Worm (Caenorhabditis elegans) whole organism, late embryonic: Measurements from ENCODE around the gene lys-5.
A peak's percentile ranks its signal among the peaks of the same experiment; 100 is the strongest.

ENCODE experiments used
- C08G9.2 ChIP-seq: sonication (generic microtip); optimal IDR thresholded peaks from 2 replicates; lab custom pipeline; 2016; ENCODE audit warnings: mild to moderate bottlenecking, missing genetic modification characterization, moderate library complexity, missing compliant biosample characterization
- C38D4.7 ChIP-seq: fragments of 200-800 bp; sonication (Bioruptor generic); optimal IDR thresholded peaks from 2 replicates; lab custom pipeline; 2018; ENCODE audit warnings: mild to moderate bottlenecking, missing genetic modification characterization, moderate library complexity, missing compliant biosample characterization
- T23F11.4 ChIP-seq: fragments of 200-800 bp; sonication (Bioruptor generic); optimal IDR thresholded peaks from 2 replicates; lab custom pipeline; 2018; ENCODE audit warnings: mild to moderate bottlenecking, missing genetic modification characterization, missing compliant biosample characterization
- ahr-1 ChIP-seq: sonication (generic microtip); optimal IDR thresholded peaks from 2 replicates; lab custom pipeline; 2016; ENCODE audit warnings: missing genetic modification characterization, missing compliant biosample characterization
- ama-1 ChIP-seq: fragments of 150-350 bp; optimal IDR thresholded peaks from 2 replicates; lab custom pipeline; 2014
- ceh-14 ChIP-seq: sonication (generic microtip); optimal IDR thresholded peaks from 2 replicates; lab custom pipeline; 2016; ENCODE audit warnings: missing genotype, missing genetic modification characterization, missing compliant biosample characterization
- ceh-18 ChIP-seq: sonication (generic microtip); optimal IDR thresholded peaks from 2 replicates; lab custom pipeline; 2016; ENCODE audit warnings: missing genetic modification characterization, missing compliant biosample characterization
- ceh-19 ChIP-seq: fragments of 200-800 bp; sonication (Bioruptor generic); optimal IDR thresholded peaks from 2 replicates; lab custom pipeline; 2018; ENCODE audit warnings: mild to moderate bottlenecking, missing genetic modification characterization, missing compliant biosample characterization
- ceh-2 ChIP-seq: sonication (generic microtip); optimal IDR thresholded peaks from 2 replicates; lab custom pipeline; 2016; ENCODE audit warnings: missing genotype, missing genetic modification characterization, missing compliant biosample characterization
- ceh-24 ChIP-seq: sonication (generic microtip); optimal IDR thresholded peaks from 2 replicates; lab custom pipeline; 2016; ENCODE audit warnings: mild to moderate bottlenecking, missing genetic modification characterization, missing compliant biosample characterization
- ceh-30 ChIP-seq: fragments of 150-350 bp; optimal IDR thresholded peaks from 2 replicates; lab custom pipeline; 2014; ENCODE audit warnings: missing biosample characterization, missing genetic modification characterization
- ceh-31 ChIP-seq: sonication (generic microtip); optimal IDR thresholded peaks from 2 replicates; lab custom pipeline; 2016; ENCODE audit warnings: missing genetic modification characterization, missing compliant biosample characterization
- ceh-34 ChIP-seq: sonication (generic microtip); optimal IDR thresholded peaks from 2 replicates; lab custom pipeline; 2016; ENCODE audit warnings: mild to moderate bottlenecking, missing genetic modification characterization, missing compliant biosample characterization
- ceh-45 ChIP-seq: fragments of 200-800 bp; sonication (Bioruptor generic); IDR thresholded peaks from 2 replicates; pipeline ENCODE4 v1.3.6; 2022; ENCODE audit warnings: missing genetic modification reagents, missing genetic modification characterization, missing compliant biosample characterization
- ceh-6 ChIP-seq: fragments of 200-800 bp; sonication (Bioruptor generic); optimal IDR thresholded peaks from 2 replicates; lab custom pipeline; 2018; ENCODE audit warnings: mild to moderate bottlenecking, missing genetic modification characterization, missing compliant biosample characterization
- ceh-9 ChIP-seq: sonication (generic microtip); optimal IDR thresholded peaks from 2 replicates; lab custom pipeline; 2016; ENCODE audit warnings: mild to moderate bottlenecking, missing genetic modification characterization, inconsistent platforms, missing compliant biosample characterization
- dve-1 ChIP-seq: sonication (generic microtip); optimal IDR thresholded peaks from 2 replicates; lab custom pipeline; 2017; ENCODE audit warnings: antibody characterized with exemption, mild to moderate bottlenecking, missing genetic modification characterization, missing compliant biosample characterization
- elt-2 ChIP-seq: sonication (generic microtip); optimal IDR thresholded peaks from 2 replicates; lab custom pipeline; 2016; ENCODE audit warnings: missing genetic modification reagents, missing genetic modification characterization, missing compliant biosample characterization
- elt-4 ChIP-seq: sonication (generic microtip); optimal IDR thresholded peaks from 2 replicates; lab custom pipeline; 2016; ENCODE audit warnings: missing genetic modification characterization, missing compliant biosample characterization
- ets-4 ChIP-seq: sonication (generic microtip); optimal IDR thresholded peaks from 2 replicates; lab custom pipeline; 2016; ENCODE audit warnings: missing genetic modification characterization, missing compliant biosample characterization
- eyg-1 ChIP-seq: sonication (generic microtip); optimal IDR thresholded peaks from 2 replicates; lab custom pipeline; 2016; ENCODE audit warnings: missing genotype, missing genetic modification characterization, missing compliant biosample characterization
- fax-1 ChIP-seq: sonication (generic microtip); optimal IDR thresholded peaks from 2 replicates; lab custom pipeline; 2016; ENCODE audit warnings: missing genotype, missing genetic modification characterization, missing compliant biosample characterization
- fkh-10 ChIP-seq: fragments of 150-350 bp; optimal IDR thresholded peaks from 2 replicates; lab custom pipeline; 2014; ENCODE audit warnings: missing biosample characterization, missing genetic modification reagents, missing genetic modification characterization
- fkh-6 ChIP-seq: sonication (generic microtip); optimal IDR thresholded peaks from 2 replicates; lab custom pipeline; 2016; ENCODE audit warnings: missing genetic modification characterization, missing compliant biosample characterization
- gmeb-2 ChIP-seq: sonication (generic microtip); optimal IDR thresholded peaks from 2 replicates; lab custom pipeline; 2016; ENCODE audit warnings: missing genetic modification characterization, inconsistent platforms, missing compliant biosample characterization
- hlh-13 ChIP-seq: fragments of 200-800 bp; sonication (Bioruptor generic); optimal IDR thresholded peaks from 2 replicates; lab custom pipeline; 2018; ENCODE audit warnings: mild to moderate bottlenecking, missing genetic modification characterization, missing compliant biosample characterization
- hlh-15 ChIP-seq: sonication (generic microtip); optimal IDR thresholded peaks from 2 replicates; lab custom pipeline; 2016; ENCODE audit warnings: missing genetic modification characterization, missing compliant biosample characterization
- hlh-30 ChIP-seq: sonication (generic microtip); optimal IDR thresholded peaks from 2 replicates; lab custom pipeline; 2017; ENCODE audit warnings: antibody characterized with exemption, missing genetic modification characterization, missing compliant biosample characterization; ENCODE audit not compliant: insufficient read depth
- hlh-6 ChIP-seq: sonication (generic microtip); optimal IDR thresholded peaks from 2 replicates; lab custom pipeline; 2016; ENCODE audit warnings: missing genotype, missing genetic modification characterization, missing compliant biosample characterization
- hlh-8 ChIP-seq: sonication (generic microtip); optimal IDR thresholded peaks from 2 replicates; lab custom pipeline; 2016; ENCODE audit warnings: missing genotype, missing genetic modification characterization, missing compliant biosample characterization
- mec-3 ChIP-seq: sonication (generic microtip); optimal IDR thresholded peaks from 2 replicates; lab custom pipeline; 2016; ENCODE audit warnings: borderline replicate concordance, missing genetic modification characterization, missing compliant biosample characterization
- nfya-1 ChIP-seq: sonication (generic microtip); optimal IDR thresholded peaks from 2 replicates; lab custom pipeline; 2017; ENCODE audit warnings: missing genetic modification characterization, mild to moderate bottlenecking, missing compliant biosample characterization, antibody characterized with exemption, moderate library complexity
- nhr-11 ChIP-seq: fragments of 150-350 bp; optimal IDR thresholded peaks from 2 replicates; lab custom pipeline; 2014; ENCODE audit warnings: missing biosample characterization, missing genetic modification characterization
- npax-4 ChIP-seq: sonication (generic microtip); optimal IDR thresholded peaks from 2 replicates; lab custom pipeline; 2016; ENCODE audit warnings: missing genetic modification characterization, missing compliant biosample characterization
- odd-2 ChIP-seq: sonication (generic microtip); optimal IDR thresholded peaks from 2 replicates; lab custom pipeline; 2017; ENCODE audit warnings: antibody characterized with exemption, mild to moderate bottlenecking, missing genetic modification characterization, missing compliant biosample characterization
- pag-3 ChIP-seq: sonication (generic microtip); optimal IDR thresholded peaks from 2 replicates; lab custom pipeline; 2016; ENCODE audit warnings: missing compliant biosample characterization, missing genetic modification characterization, borderline replicate concordance
- pat-9 ChIP-seq: fragments of 200-800 bp; sonication (Bioruptor generic); optimal IDR thresholded peaks from 2 replicates; lab custom pipeline; 2018; ENCODE audit warnings: mild to moderate bottlenecking, missing genetic modification characterization, moderate library complexity, missing compliant biosample characterization
- pha-2 ChIP-seq: sonication (generic microtip); optimal IDR thresholded peaks from 2 replicates; lab custom pipeline; 2017; ENCODE audit warnings: mild to moderate bottlenecking, missing genetic modification characterization, missing compliant biosample characterization
- pqm-1 ChIP-seq: sonication (generic microtip); optimal IDR thresholded peaks from 2 replicates; lab custom pipeline; 2016; ENCODE audit warnings: missing genetic modification characterization, missing compliant biosample characterization
- rnt-1 ChIP-seq: sonication (generic microtip); optimal IDR thresholded peaks from 2 replicates; lab custom pipeline; 2016; ENCODE audit warnings: missing genetic modification characterization, missing compliant biosample characterization
- sdc-2 ChIP-seq: sonication (generic microtip); optimal IDR thresholded peaks from 2 replicates; lab custom pipeline; 2016; ENCODE audit warnings: missing genotype, missing genetic modification characterization, missing compliant biosample characterization
- sox-2 ChIP-seq: fragments of 200-800 bp; sonication (Bioruptor generic); IDR thresholded peaks from 2 replicates; pipeline ENCODE4 v1.3.6; 2022; ENCODE audit warnings: missing genetic modification reagents, missing genetic modification characterization, missing compliant biosample characterization
- sox-4 ChIP-seq: sonication (generic microtip); optimal IDR thresholded peaks from 2 replicates; lab custom pipeline; 2017; ENCODE audit warnings: mild to moderate bottlenecking, missing genetic modification characterization, inconsistent platforms, missing compliant biosample characterization
- tbx-2 ChIP-seq: sonication (generic microtip); optimal IDR thresholded peaks from 2 replicates; lab custom pipeline; 2016; ENCODE audit warnings: missing genetic modification characterization, missing compliant biosample characterization
- tbx-7 ChIP-seq: sonication (generic microtip); optimal IDR thresholded peaks from 2 replicates; lab custom pipeline; 2016; ENCODE audit warnings: missing genotype, missing genetic modification characterization, missing compliant biosample characterization
- ttx-3 ChIP-seq: sonication (generic microtip); optimal IDR thresholded peaks from 2 replicates; lab custom pipeline; 2016; ENCODE audit warnings: missing genetic modification reagents, missing genetic modification characterization, missing compliant biosample characterization
- unc-42 ChIP-seq: sonication (generic microtip); optimal IDR thresholded peaks from 2 replicates; lab custom pipeline; 2016; ENCODE audit warnings: missing genotype, missing genetic modification characterization, missing compliant biosample characterization
- unc-86 ChIP-seq: sonication (generic microtip); optimal IDR thresholded peaks from 2 replicates; lab custom pipeline; 2016; ENCODE audit warnings: missing genetic modification characterization, missing compliant biosample characterization
- zip-5 ChIP-seq: sonication (generic microtip); optimal IDR thresholded peaks from 2 replicates; lab custom pipeline; 2016; ENCODE audit warnings: missing genetic modification characterization, missing compliant biosample characterization
- ztf-16 ChIP-seq: sonication (generic microtip); optimal IDR thresholded peaks from 2 replicates; lab custom pipeline; 2017; ENCODE audit warnings: missing genetic modification characterization, missing compliant biosample characterization

Gene lys-5

DNA sequence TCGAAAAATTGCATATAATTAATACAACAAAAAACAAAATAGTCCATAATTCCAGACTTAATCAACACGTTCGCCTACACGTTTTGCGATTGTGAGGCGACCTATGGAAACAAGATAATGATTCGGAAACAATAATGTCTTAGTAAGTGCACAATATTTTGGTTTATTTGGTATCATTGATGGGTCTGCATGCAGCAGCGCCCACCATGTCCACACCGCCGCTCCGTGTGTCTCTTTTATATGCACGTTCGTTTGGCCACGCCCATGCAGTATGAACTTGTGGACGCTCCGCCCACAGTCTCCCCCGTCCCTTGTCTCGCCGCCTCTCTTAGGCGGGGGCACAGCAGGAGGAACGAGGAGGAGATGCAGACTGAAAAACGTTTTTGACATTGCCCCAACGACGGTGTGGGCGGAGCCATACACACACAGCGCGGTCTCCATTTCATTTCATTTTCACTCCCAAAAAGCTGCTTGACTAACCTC is 31.1 kb downstream of the lys-5 start, which contains the start of gene mig-38 (continued):
- TF ChIP-seq ama-1 (lab: Kevin White, UChicago) (peak; percentile 84), sdc-2 (tag; lab: Kevin White, UChicago) (peak; percentile 48)

DNA sequence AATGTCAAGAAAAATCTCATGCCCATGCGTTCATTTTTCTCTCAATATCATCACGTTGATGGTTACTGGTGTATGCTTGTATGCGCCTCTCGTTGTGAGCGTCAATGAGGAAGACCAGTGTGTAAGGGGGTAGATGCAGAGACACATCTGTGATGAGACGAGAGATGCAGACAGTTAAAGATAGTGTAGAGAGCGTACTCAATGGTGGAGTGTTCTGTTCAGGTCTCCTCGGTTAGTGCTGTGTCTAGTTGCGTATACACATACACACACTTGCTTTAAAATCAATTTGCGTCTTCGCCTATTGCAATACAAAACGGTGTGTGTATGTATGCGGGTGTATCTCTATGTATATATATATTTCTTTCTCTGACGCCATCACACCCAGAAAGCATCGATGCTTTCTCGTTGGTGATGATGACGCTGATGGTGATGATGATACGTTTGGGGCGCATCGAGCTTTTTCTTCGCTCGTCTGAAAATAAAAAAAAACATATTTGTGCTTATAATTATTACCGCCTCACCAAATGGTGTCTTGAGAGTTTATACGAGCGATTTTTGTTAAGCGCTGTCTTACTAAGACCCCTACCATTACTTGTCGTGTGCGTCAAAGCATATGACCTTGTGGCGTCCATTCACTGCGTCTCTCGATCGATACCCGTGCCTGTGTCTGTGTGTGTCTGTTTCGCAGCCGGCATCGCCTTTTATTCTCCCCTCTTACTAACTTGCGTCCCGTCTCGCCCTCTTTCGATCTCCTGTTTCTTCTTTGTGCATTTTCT is 31.8 kb downstream of the lys-5 start, which contains the start of gene F40F11.3:
Gene F40F11.3, minus strand, starts transcription at position 589 of the 776 bp plus-strand sequence.
- TF ChIP-seq pha-2 (tag; lab: Kevin White, UChicago) (no peak), ceh-24 (no peak), C08G9.2 (no peak), ceh-31 (tag; lab: Kevin White, UChicago) (peak; percentile 58), rnt-1 (no peak), hlh-13 (no peak), ets-4 (tag; lab: Kevin White, UChicago) (no peak), ceh-14 (tag; lab: Kevin White, UChicago) (peak; percentile 36), npax-4 (tag; lab: Kevin White, UChicago) (no peak), pag-3 (tag; lab: Kevin White, UChicago) (no peak), eyg-1 (no peak), elt-2 (tag; lab: Kevin White, UChicago) (no peak), ceh-30 (tag; lab: Kevin White, UChicago) (peak; percentile 37), hlh-6 (no peak), hlh-8 (tag; lab: Kevin White, UChicago) (peak; percentile 67), unc-42 (tag; lab: Kevin White, UChicago) (peak; percentile 91), fax-1 (no peak), zip-5 (no peak), ceh-34 (tag; lab: Kevin White, UChicago) (peak; percentile 70), hlh-30 (tag; lab: Kevin White, UChicago) (peak; percentile 68), sox-2 (no peak; the same call in 1 of the 2 replicates), unc-86 (tag; lab: Kevin White, UChicago) (no peak), ceh-2 (tag; lab: Kevin White, UChicago) (no peak), odd-2 (tag; lab: Kevin White, UChicago) (no peak), ceh-6 (GFP tag; lab: Kevin White, UChicago) (peak; percentile 16), tbx-7 (no peak), dve-1 (peak; percentile 77), nhr-11 (no peak), ceh-45 (GFP tag; lab: Robert Waterston, UW) (no peak), C38D4.7 (GFP tag; lab: Kevin White, UChicago) (no peak), nfya-1 (tag; lab: Kevin White, UChicago) (peak; percentile 88), fkh-6 (tag; lab: Kevin White, UChicago) (no peak), tbx-2 (tag; lab: Kevin White, UChicago) (peak; percentile 80), ceh-9 (no peak), ahr-1 (tag; lab: Kevin White, UChicago) (no peak), pqm-1 (tag; lab: Kevin White, UChicago) (no peak), ttx-3 (peak; percentile 23), ceh-19 (GFP tag; lab: Kevin White, UChicago) (peak; percentile 41), gmeb-2 (no peak), hlh-15 (tag; lab: Kevin White, UChicago) (no peak), ztf-16 (tag; lab: Kevin White, UChicago) (no peak), T23F11.4 (GFP tag; lab: Kevin White, UChicago) (no peak), elt-4 (tag; lab: Kevin White, UChicago) (no peak), pat-9 (tag; lab: Kevin White, UChicago) (peak; percentile 31), fkh-10 (GFP tag; lab: Kevin White, UChicago) (peak; percentile 61), mec-3 (tag; lab: Kevin White, UChicago) (no peak), ama-1 (lab: Kevin White, UChicago) (no peak), sox-4 (no peak), ceh-18 (tag; lab: Kevin White, UChicago) (peak; percentile 69)
